Worm (Caenorhabditis elegans) whole organism, mixed stage, embryonic: Measurements from ENCODE around the gene F54E7.9.

Source experiments
- elt-1 ChIP-seq: sonication (generic microtip); optimal IDR thresholded peaks from 2 replicates; lab custom pipeline; 2017; ENCODE audit warnings: missing genetic modification characterization, mild to moderate bottlenecking, missing compliant biosample characterization, antibody characterized with exemption, moderate library complexity, borderline replicate concordance; ENCODE audit not compliant: insufficient read depth
- elt-3 ChIP-seq: fragments of 150-350 bp; optimal IDR thresholded peaks from 2 replicates; lab custom pipeline; 2014; ENCODE audit warnings: missing biosample characterization, missing genetic modification characterization
- lin-13 ChIP-seq: fragments of 150-350 bp; optimal IDR thresholded peaks from 2 replicates; lab custom pipeline; 2014; ENCODE audit warnings: missing biosample characterization, missing genetic modification characterization
- lsy-2 ChIP-seq: fragments of 150-350 bp; optimal IDR thresholded peaks from 2 replicates; lab custom pipeline; 2014; ENCODE audit warnings: missing biosample characterization, missing genetic modification characterization
- mep-1 ChIP-seq: fragments of 150-350 bp; optimal IDR thresholded peaks from 2 replicates; lab custom pipeline; 2017; ENCODE audit warnings: missing biosample characterization, missing genetic modification reagents, missing genetic modification characterization, inconsistent platforms
- nhr-12 ChIP-seq: fragments of 150-350 bp; optimal IDR thresholded peaks from 2 replicates; lab custom pipeline; 2014; ENCODE audit warnings: missing biosample characterization, missing genetic modification characterization
- nhr-2 ChIP-seq: fragments of 150-350 bp; optimal IDR thresholded peaks from 2 replicates; lab custom pipeline; 2014; ENCODE audit warnings: missing biosample characterization, missing genetic modification characterization
- nhr-237 ChIP-seq: fragments of 150-350 bp; optimal IDR thresholded peaks from 2 replicates; lab custom pipeline; 2014; ENCODE audit warnings: missing biosample characterization, missing genetic modification characterization
- nhr-28 ChIP-seq: fragments of 150-350 bp; optimal IDR thresholded peaks from 2 replicates; lab custom pipeline; 2014; ENCODE audit warnings: missing biosample characterization, missing genetic modification characterization
- snpc-4 ChIP-seq: fragments of 150-350 bp; optimal IDR thresholded peaks from 2 replicates; lab custom pipeline; 2014; ENCODE audit warnings: missing biosample characterization, missing genetic modification characterization
- unc-39 ChIP-seq: fragments of 150-350 bp; optimal IDR thresholded peaks from 2 replicates; lab custom pipeline; 2014; ENCODE audit warnings: missing biosample characterization, missing genetic modification characterization
- unc-62 ChIP-seq: fragments of 150-350 bp; optimal IDR thresholded peaks from 2 replicates; lab custom pipeline; 2014; ENCODE audit warnings: missing biosample characterization, missing genetic modification reagents, missing genetic modification characterization
- ztf-11 ChIP-seq: fragments of 150-350 bp; optimal IDR thresholded peaks from 2 replicates; lab custom pipeline; 2014; ENCODE audit warnings: missing biosample characterization, missing genetic modification characterization

DNA sequence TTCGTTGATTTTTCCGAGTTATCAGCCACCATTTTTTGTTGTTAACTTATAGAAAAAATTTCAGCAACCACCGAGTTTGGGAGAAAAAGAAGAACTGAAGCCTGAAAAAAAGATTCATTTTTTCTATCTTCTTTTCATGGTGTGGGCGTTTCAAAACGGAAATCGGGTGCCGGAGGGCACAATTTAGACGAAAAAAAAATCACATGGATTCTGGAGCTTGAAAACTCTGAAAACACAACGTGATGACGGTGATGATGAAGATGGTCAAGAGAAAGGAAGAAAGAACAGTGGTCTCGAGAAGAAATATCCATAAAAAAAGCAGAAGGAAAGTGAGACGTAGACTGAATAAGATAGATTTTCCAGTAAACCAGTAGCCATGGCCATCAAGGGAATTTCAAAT lies 6.3 kb upstream of the F54E7.9 start, which contains the start of gene rcan-1:
- TF ChIP-seq snpc-4 (no peak), lsy-2 (tag; lab: Kevin White, UChicago) (no peak), ztf-11 (tag; lab: Kevin White, UChicago) (no peak), unc-39 (tag; lab: Kevin White, UChicago) (no peak), nhr-237 (tag; lab: Kevin White, UChicago) (no peak), nhr-28 (tag; lab: Kevin White, UChicago) (no peak), mep-1 (no peak), elt-1 (tag; lab: Kevin White, UChicago) (no peak), lin-13 (tag; lab: Kevin White, UChicago) (no peak), unc-62 (GFP tag; lab: Kevin White, UChicago) (no peak), nhr-2 (no peak), nhr-12 (tag; lab: Kevin White, UChicago) (no peak), elt-3 (tag; lab: Kevin White, UChicago) (no peak)
